Fruit fly (Drosophila melanogaster) whole organism, embryonic: ENCODE data around the gene Uck.

ENCODE experiments used
- Blimp-1 ChIP-seq: fragments of 200-800 bp; sonication (Bioruptor generic); optimal IDR thresholded peaks from 3 replicates; lab custom pipeline; 2018; ENCODE audit warnings: missing biosample characterization, missing genetic modification characterization, mild to moderate bottlenecking, moderate library complexity, missing genetic modification reagents
- CG10267 ChIP-seq: fragments of 200-800 bp; sonication (Bioruptor generic); optimal IDR thresholded peaks from 2 replicates; lab custom pipeline; 2018; ENCODE audit warnings: missing biosample characterization, mild to moderate bottlenecking, missing genetic modification characterization, moderate library complexity
- CG10321 ChIP-seq: fragments of 200-800 bp; sonication (Bioruptor generic); IDR thresholded peaks from 2 replicates; pipeline ENCODE4 v1.3.6; 2022; ENCODE audit warnings: missing biosample characterization, missing genetic modification characterization
- CG10431 ChIP-seq: fragments of 200-800 bp; sonication (Bioruptor generic); optimal IDR thresholded peaks from 3 replicates; lab custom pipeline; 2018; ENCODE audit warnings: missing biosample characterization, mild to moderate bottlenecking, missing genetic modification characterization
- CG10543 ChIP-seq: fragments of 200-800 bp; sonication (Bioruptor generic); optimal IDR thresholded peaks from 3 replicates; lab custom pipeline; 2017; ENCODE audit warnings: missing biosample characterization, mild to moderate bottlenecking, missing genetic modification characterization, moderate library complexity
- CG11398 ChIP-seq: fragments of 200-800 bp; sonication (Bioruptor generic); optimal IDR thresholded peaks from 2 replicates; lab custom pipeline; 2016; ENCODE audit warnings: missing biosample characterization, missing genetic modification characterization
- CG11456 ChIP-seq: fragments of 200-800 bp; sonication (Bioruptor generic); IDR thresholded peaks from 3 replicates; pipeline ENCODE4 v1.3.6; 2022; ENCODE audit warnings: missing biosample characterization, missing genetic modification characterization
- CG12155 ChIP-seq: fragments of 200-800 bp; sonication (Bioruptor generic); optimal IDR thresholded peaks from 3 replicates; lab custom pipeline; 2016; ENCODE audit warnings: missing biosample characterization, missing genetic modification characterization
- CG12236 ChIP-seq: fragments of 200-800 bp; sonication (Bioruptor generic); optimal IDR thresholded peaks from 2 replicates; lab custom pipeline; 2016; ENCODE audit warnings: missing biosample characterization, missing genetic modification characterization
- CG12299 ChIP-seq: fragments of 200-800 bp; sonication (Bioruptor generic); optimal IDR thresholded peaks from 2 replicates; lab custom pipeline; 2018; ENCODE audit warnings: missing biosample characterization, mild to moderate bottlenecking, missing genetic modification characterization
- CG1233 ChIP-seq: fragments of 200-800 bp; sonication (Bioruptor generic); optimal IDR thresholded peaks from 4 replicates; lab custom pipeline; 2018; ENCODE audit warnings: missing biosample characterization, mild to moderate bottlenecking, missing genetic modification characterization
- CG15073 ChIP-seq: fragments of 200-800 bp; sonication (Bioruptor generic); optimal IDR thresholded peaks from 2 replicates; lab custom pipeline; 2016; ENCODE audit warnings: missing biosample characterization, missing genetic modification characterization
- CG15514 ChIP-seq: fragments of 200-800 bp; sonication (Bioruptor generic); optimal IDR thresholded peaks from 3 replicates; lab custom pipeline; 2017; ENCODE audit warnings: missing biosample characterization, missing genetic modification characterization, mild to moderate bottlenecking, moderate library complexity, missing genetic modification reagents
- CG15696 ChIP-seq: fragments of 200-800 bp; sonication (Bioruptor generic); optimal IDR thresholded peaks from 2 replicates; lab custom pipeline; 2019; ENCODE audit warnings: missing biosample characterization, mild to moderate bottlenecking, missing genetic modification characterization, moderate library complexity
- CG17568 ChIP-seq: fragments of 200-800 bp; sonication (Bioruptor generic); optimal IDR thresholded peaks from 2 replicates; lab custom pipeline; 2018; ENCODE audit warnings: missing biosample characterization, mild to moderate bottlenecking, missing genetic modification characterization, moderate library complexity
- CG18476 ChIP-seq: fragments of 200-800 bp; sonication (Bioruptor generic); optimal IDR thresholded peaks from 2 replicates; lab custom pipeline; 2016; ENCODE audit warnings: missing biosample characterization, mild to moderate bottlenecking, missing genetic modification characterization
- CG2199 ChIP-seq: fragments of 200-800 bp; sonication (Bioruptor generic); IDR thresholded peaks from 3 replicates; pipeline ENCODE4 v1.3.6; 2022; ENCODE audit warnings: missing biosample characterization, missing genetic modification characterization
- CG33213 ChIP-seq: fragments of 200-800 bp; sonication (Bioruptor generic); optimal IDR thresholded peaks from 3 replicates; lab custom pipeline; 2016; ENCODE audit warnings: missing biosample characterization, missing genetic modification characterization
- CG4282 ChIP-seq: fragments of 200-800 bp; sonication (Bioruptor generic); optimal IDR thresholded peaks from 2 replicates; lab custom pipeline; 2016; ENCODE audit warnings: missing biosample characterization, missing genetic modification characterization
- CG6689 ChIP-seq: fragments of 200-800 bp; sonication (Bioruptor generic); IDR thresholded peaks from 2 replicates; pipeline ENCODE4 v1.3.6; 2022; ENCODE audit warnings: missing biosample characterization, missing genetic modification characterization
- CG7357 ChIP-seq: fragments of 200-800 bp; sonication (Bioruptor generic); IDR thresholded peaks from 3 replicates; pipeline ENCODE4 v1.3.6; 2022; ENCODE audit warnings: missing biosample characterization, missing genetic modification characterization
- CG7963 ChIP-seq: fragments of 200-800 bp; sonication (Bioruptor generic); IDR thresholded peaks from 3 replicates; pipeline ENCODE4 v1.3.6; 2022; ENCODE audit warnings: missing biosample characterization, missing genetic modification characterization; ENCODE audit not compliant: partially characterized antibody
- CG8359 ChIP-seq: fragments of 200-800 bp; sonication (Bioruptor generic); optimal IDR thresholded peaks from 2 replicates; lab custom pipeline; 2017; ENCODE audit warnings: missing biosample characterization, mild to moderate bottlenecking, missing genetic modification characterization, borderline replicate concordance
- CG9609 ChIP-seq: fragments of 200-800 bp; sonication (Bioruptor generic); optimal IDR thresholded peaks from 3 replicates; lab custom pipeline; 2016; ENCODE audit warnings: missing biosample characterization, missing genetic modification characterization
- Camta ChIP-seq: fragments of 200-800 bp; sonication (Bioruptor generic); optimal IDR thresholded peaks from 2 replicates; lab custom pipeline; 2016; ENCODE audit warnings: missing biosample characterization, missing genetic modification characterization
- D19B ChIP-seq: fragments of 200-800 bp; sonication (Bioruptor generic); optimal IDR thresholded peaks from 2 replicates; lab custom pipeline; 2017; ENCODE audit warnings: missing biosample characterization, mild to moderate bottlenecking, missing genetic modification characterization
- Fer3 ChIP-seq: fragments of 200-800 bp; sonication (Bioruptor generic); optimal IDR thresholded peaks from 2 replicates; lab custom pipeline; 2018; ENCODE audit warnings: missing biosample characterization, mild to moderate bottlenecking, missing genetic modification characterization, moderate library complexity
- HHEX ChIP-seq: fragments of 200-800 bp; sonication (Bioruptor generic); optimal IDR thresholded peaks from 3 replicates; lab custom pipeline; 2017; ENCODE audit warnings: missing biosample characterization, mild to moderate bottlenecking, missing genetic modification characterization, missing genetic modification reagents
- Lim3 ChIP-seq: fragments of 200-800 bp; sonication (Bioruptor generic); IDR thresholded peaks from 2 replicates; pipeline ENCODE4 v1.3.6; 2022; ENCODE audit warnings: missing biosample characterization, missing genetic modification characterization
- Meics ChIP-seq: fragments of 200-800 bp; sonication (Bioruptor generic); optimal IDR thresholded peaks from 2 replicates; lab custom pipeline; 2017; ENCODE audit warnings: missing biosample characterization, mild to moderate bottlenecking, missing genetic modification characterization
- aop ChIP-seq: fragments of 200-800 bp; sonication (Bioruptor generic); IDR thresholded peaks from 2 replicates; pipeline ENCODE4 v1.3.6; 2022; ENCODE audit warnings: missing biosample characterization, missing genetic modification characterization
- ato ChIP-seq: fragments of 200-800 bp; sonication (Bioruptor generic); IDR thresholded peaks from 2 replicates; pipeline ENCODE4 v1.3.6; 2022; ENCODE audit warnings: missing biosample characterization, missing genetic modification characterization; ENCODE audit not compliant: partially characterized antibody
- bbx ChIP-seq: fragments of 200-800 bp; sonication (Bioruptor generic); IDR thresholded peaks from 2 replicates; pipeline ENCODE4 v1.3.6; 2022; ENCODE audit warnings: missing biosample characterization, missing genetic modification characterization; ENCODE audit not compliant: partially characterized antibody
- crc ChIP-seq: fragments of 200-800 bp; sonication (Bioruptor generic); optimal IDR thresholded peaks from 2 replicates; lab custom pipeline; 2016; ENCODE audit warnings: missing biosample characterization, missing genetic modification characterization
- fd64A ChIP-seq: fragments of 200-800 bp; sonication (Bioruptor generic); optimal IDR thresholded peaks from 3 replicates; lab custom pipeline; 2018; ENCODE audit warnings: missing biosample characterization, mild to moderate bottlenecking, missing genetic modification characterization
- fu2 ChIP-seq: fragments of 200-800 bp; sonication (Bioruptor generic); optimal IDR thresholded peaks from 2 replicates; lab custom pipeline; 2016; ENCODE audit warnings: missing biosample characterization, missing genetic modification characterization
- gem ChIP-seq: fragments of 200-800 bp; sonication (Bioruptor generic); optimal IDR thresholded peaks from 2 replicates; lab custom pipeline; 2019; ENCODE audit warnings: missing biosample characterization, mild to moderate bottlenecking, missing genetic modification characterization, moderate library complexity
- grau ChIP-seq: fragments of 200-800 bp; optimal IDR thresholded peaks from 3 replicates; lab custom pipeline; 2019; ENCODE audit warnings: missing biosample characterization, mild to moderate bottlenecking, missing genetic modification characterization, moderate library complexity
- jigr1 ChIP-seq: fragments of 200-800 bp; sonication (Bioruptor generic); IDR thresholded peaks from 3 replicates; pipeline ENCODE4 v1.3.6; 2022; ENCODE audit warnings: missing biosample characterization, missing genetic modification characterization
- kah ChIP-seq: fragments of 200-800 bp; sonication (Bioruptor generic); optimal IDR thresholded peaks from 2 replicates; lab custom pipeline; 2018; ENCODE audit warnings: missing biosample characterization, mild to moderate bottlenecking, missing genetic modification characterization
- ken ChIP-seq: fragments of 200-800 bp; sonication (Bioruptor generic); IDR thresholded peaks from 3 replicates; pipeline ENCODE4 v1.3.6; 2022; ENCODE audit warnings: missing biosample characterization, missing genetic modification characterization
- nau ChIP-seq: fragments of 200-800 bp; sonication (Bioruptor generic); optimal IDR thresholded peaks from 3 replicates; lab custom pipeline; 2017; ENCODE audit warnings: missing biosample characterization, mild to moderate bottlenecking, missing genetic modification characterization, missing genetic modification reagents
- nerfin-2 ChIP-seq: fragments of 200-800 bp; sonication (Bioruptor generic); IDR thresholded peaks from 2 replicates; pipeline ENCODE4 v1.3.6; 2022; ENCODE audit warnings: missing biosample characterization, missing genetic modification characterization; ENCODE audit not compliant: partially characterized antibody
- tll ChIP-seq, 2 experiments: fragments of 200-800 bp in 1 of 2; fragments of >200 bp in 1 of 2; sonication (Bioruptor generic) in 1 of 2; optimal IDR thresholded peaks; 2 replicates each; lab custom pipeline; 2017 to 2019; ENCODE audit warnings: missing biosample characterization in 2 of 2, missing genetic modification characterization in 2 of 2, mild to moderate bottlenecking in 1 of 2, moderate library complexity in 1 of 2
- tx ChIP-seq: fragments of 200-800 bp; sonication (Bioruptor generic); optimal IDR thresholded peaks from 2 replicates; lab custom pipeline; 2016; ENCODE audit warnings: missing biosample characterization, missing genetic modification characterization
- wdn ChIP-seq: fragments of 200-800 bp; sonication (Bioruptor generic); IDR thresholded peaks from 2 replicates; pipeline ENCODE4 v1.3.6; 2022; ENCODE audit warnings: missing biosample characterization, missing genetic modification characterization
- wor ChIP-seq: fragments of 200-800 bp; sonication (Bioruptor generic); IDR thresholded peaks from 2 replicates; pipeline ENCODE4 v1.3.6; 2022; ENCODE audit warnings: missing biosample characterization, missing genetic modification characterization
- yki ChIP-seq: fragments of >200 bp; optimal IDR thresholded peaks from 3 replicates; lab custom pipeline; 2018

Gene Uck

dm6 chr3R:24259278-24260040, 30.5 kb upstream of the Uck start (continued):
- TF ChIP-seq fu2 (peak; percentile 86), kah (GFP tag; lab: Kevin White, UChicago) (peak; percentile 50), Camta (peak; percentile 85), grau (peak; percentile 90), HHEX (GFP tag; lab: Kevin White, UChicago) (peak; percentile 91), CG10321 (GFP tag; lab: Robert Waterston, UW) (peak; percentile 53; the same call in 1 of the 2 replicates), CG12236 (GFP tag; lab: Kevin White, UChicago) (peak; percentile 75), Lim3 (peak; percentile 37; the same call in 1 of the 2 replicates), tll (GFP tag; optimal IDR thresholded peaks at IDR 0.05; lab: Kevin White, UChicago) (peak in 1 of 2 experiments; percentile 82), fd64A (GFP tag; lab: Kevin White, UChicago) (peak; percentile 84), CG15073 (GFP tag; lab: Kevin White, UChicago) (peak; percentile 84), yki (lab: Kevin White, UChicago) (no peak), Blimp-1 (peak; percentile 84), D19B (peak; percentile 76), CG10431 (GFP tag; lab: Kevin White, UChicago) (no peak), nerfin-2 (GFP tag; lab: Robert Waterston, UW) (no peak), CG11456 (GFP tag; lab: Robert Waterston, UW) (peak; percentile 91), bbx (0 out of 2 replicates have a peak, but pooled peaks have one; percentile 41), tx (GFP tag; lab: Kevin White, UChicago) (peak; percentile 88), CG4282 (GFP tag; lab: Kevin White, UChicago) (peak; percentile 73), Meics (GFP tag; lab: Kevin White, UChicago) (peak; percentile 94), CG7357 (GFP tag; lab: Robert Waterston, UW) (peak; percentile 73), wdn (GFP tag; lab: Robert Waterston, UW) (peak; percentile 90), CG1233 (GFP tag; lab: Kevin White, UChicago) (peak; percentile 88), CG12299 (tag; lab: Kevin White, UChicago) (peak; percentile 83), CG6689 (GFP tag; lab: Robert Waterston, UW) (peak; percentile 88), nau (GFP tag; lab: Kevin White, UChicago) (no peak), CG12155 (GFP tag; lab: Kevin White, UChicago) (peak; percentile 91), wor (peak; percentile 62), CG15696 (tag; lab: Kevin White, UChicago) (peak; percentile 83), gem (tag; lab: Kevin White, UChicago) (peak; percentile 93), CG11398 (GFP tag; lab: Kevin White, UChicago) (peak; percentile 75), crc (GFP tag; lab: Kevin White, UChicago) (peak; percentile 85), CG8359 (peak; percentile 66), CG9609 (GFP tag; lab: Kevin White, UChicago) (no peak), CG2199 (peak; percentile 93), CG7963 (GFP tag; lab: Robert Waterston, UW) (no peak), aop (GFP tag; lab: Robert Waterston, UW) (peak; percentile 49; the same call in 1 of the 2 replicates), CG15514 (GFP tag; lab: Kevin White, UChicago) (peak; percentile 97), Fer3 (tag; lab: Kevin White, UChicago) (peak; percentile 89), CG33213 (GFP tag; lab: Kevin White, UChicago) (peak; percentile 76), CG10267 (tag; lab: Kevin White, UChicago) (peak; percentile 82), CG10543 (GFP tag; lab: Kevin White, UChicago) (peak; percentile 60), CG18476 (peak; percentile 82), CG17568 (GFP tag; lab: Kevin White, UChicago) (no peak), jigr1 (peak; percentile 49; the same call in 2 of the 3 replicates), ato (GFP tag; lab: Robert Waterston, UW) (no peak), ken (GFP tag; lab: Robert Waterston, UW) (peak; percentile 66)
